Fruit fly (Drosophila melanogaster): ENCODE measurements around the gene Yod1.

DNA sequence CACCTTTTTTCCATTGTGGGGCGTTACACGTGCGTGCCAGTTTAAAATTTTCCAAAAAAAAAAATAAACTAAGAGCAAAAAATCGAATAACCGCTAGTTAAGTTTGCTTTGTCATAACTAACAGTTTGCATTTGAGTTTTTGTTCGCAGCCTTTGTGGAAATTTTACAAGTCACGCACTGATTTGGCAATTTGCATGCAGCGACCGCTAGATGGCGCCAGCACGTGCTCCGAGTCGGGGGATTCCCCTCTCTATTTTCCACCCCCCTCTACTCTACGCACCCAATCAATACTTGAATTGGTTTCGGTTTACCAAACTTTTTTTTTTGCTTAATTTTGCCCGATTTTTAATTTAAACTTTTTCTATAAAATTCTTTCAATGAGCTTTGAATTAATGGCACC is 8.5 kb upstream of the Yod1 start:
- no peak for TF ChIP-seq sage (GFP tag; optimal IDR thresholded peaks at IDR 0.05)
- TF ChIP-seq usp (GFP tag; optimal IDR thresholded peaks at IDR 0.05), result no peak
- TF ChIP-seq Dfd (GFP tag; optimal IDR thresholded peaks at IDR 0.05), result no peak
- no peak for TF ChIP-seq fru (GFP tag; optimal IDR thresholded peaks at IDR 0.05)
